Fruit fly (Drosophila melanogaster): ENCODE data around the gene Ugt36A1.

Ugt36A1 gene

DNA sequence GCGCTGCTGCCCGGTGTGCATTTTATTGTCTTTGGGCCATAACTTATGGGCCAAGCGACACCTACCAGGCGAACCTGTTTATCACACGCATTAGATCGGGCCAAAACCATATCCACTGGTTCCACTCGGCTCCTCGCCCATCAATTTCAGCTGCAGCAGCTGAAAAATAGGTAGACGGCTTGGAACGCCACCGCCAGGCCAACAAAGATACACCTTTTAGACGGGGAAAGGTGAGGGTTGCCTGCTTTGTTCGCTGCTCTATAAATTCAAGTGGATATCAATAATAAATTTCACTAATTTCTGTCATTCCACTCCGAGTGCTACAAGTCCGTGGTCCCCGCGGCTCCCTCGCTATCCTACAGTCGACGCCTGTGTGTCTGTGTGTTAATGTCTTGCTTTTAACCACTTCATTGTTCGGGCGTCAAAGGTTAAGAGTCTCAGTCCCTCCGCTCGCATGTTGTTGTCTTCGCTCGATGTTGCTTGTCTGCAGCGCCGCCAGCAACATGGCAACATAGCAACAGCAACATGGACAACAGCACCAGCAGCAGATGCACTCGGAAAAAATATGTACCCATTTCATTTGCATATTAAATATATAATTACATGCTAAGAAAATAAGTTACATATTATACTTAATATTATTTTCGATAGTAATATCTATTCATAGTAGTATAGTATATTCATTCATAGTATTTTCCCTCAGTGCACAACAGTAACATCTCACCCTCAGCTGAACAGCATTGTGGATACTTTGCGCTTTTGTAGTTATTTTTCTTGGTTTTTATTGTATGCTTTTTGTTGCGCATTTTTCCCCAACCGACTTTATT, 30.8 kb upstream of the Ugt36A1 start (continued):
- peak; percentile 21; the same call in 1 of the 2 replicates for TF ChIP-seq Lim3 (GFP tag; IDR thresholded peaks at IDR 0.05)
- TF ChIP-seq H15 (GFP tag; IDR thresholded peaks at IDR 0.05), result peak; percentile 78
- no peak for TF ChIP-seq CG4282 (GFP tag; optimal IDR thresholded peaks at IDR 0.05)
- TF ChIP-seq CG11398 (GFP tag; optimal IDR thresholded peaks at IDR 0.05), result no peak
- no peak for TF ChIP-seq Ets97D (GFP tag; optimal IDR thresholded peaks at IDR 0.05)
- peak; percentile 58 for TF ChIP-seq ind (GFP tag; optimal IDR thresholded peaks at IDR 0.05)
- peak; percentile 8 for TF ChIP-seq CG12071 (GFP tag; optimal IDR thresholded peaks at IDR 0.05)
- TF ChIP-seq grau (tag; optimal IDR thresholded peaks at IDR 0.05), result peak; percentile 86
- TF ChIP-seq CG3838 (GFP tag; optimal IDR thresholded peaks at IDR 0.05), result peak; percentile 39
- TF ChIP-seq ase (GFP tag; IDR thresholded peaks at IDR 0.05), result peak; percentile 60; the same call in 2 of the 3 replicates
- TF ChIP-seq CG9609 (GFP tag; optimal IDR thresholded peaks at IDR 0.05), result no peak
- peak; percentile 75 for TF ChIP-seq CG12942 (GFP tag; optimal IDR thresholded peaks at IDR 0.05)
- TF ChIP-seq HLH4C (GFP tag; IDR thresholded peaks at IDR 0.05; ENCODE audit: partially characterized antibody), result no peak
- peak; percentile 45 for TF ChIP-seq Dek (tag; optimal IDR thresholded peaks at IDR 0.05)

DNA sequence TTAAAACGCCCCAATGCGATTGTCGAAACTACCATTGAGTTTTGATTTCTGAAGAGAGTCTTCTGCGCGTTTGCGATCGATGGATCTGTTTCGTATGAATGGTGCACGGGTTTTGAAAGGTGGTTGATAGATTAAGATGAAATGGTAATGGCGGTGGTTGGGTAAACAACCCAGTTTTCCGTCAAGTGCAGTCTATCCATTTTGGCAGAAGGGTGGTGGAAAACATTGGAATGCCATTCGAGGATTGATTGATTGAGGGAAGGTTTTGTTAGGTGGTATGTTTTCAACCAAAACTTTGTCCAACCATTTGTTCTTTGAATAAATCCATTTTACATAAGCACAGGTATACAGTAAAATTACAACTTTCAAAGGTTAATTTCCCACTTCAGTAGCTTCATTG, 30.1 kb upstream of the Ugt36A1 start:
- peak; percentile 65 for TF ChIP-seq Nf-YC (tag; optimal IDR thresholded peaks at IDR 0.05)
- no peak for TF ChIP-seq NFAT (GFP tag; IDR thresholded peaks at IDR 0.05)
- TF ChIP-seq C15 (GFP tag; IDR thresholded peaks at IDR 0.05), result no peak
- peak; percentile 87 for TF ChIP-seq Nf-YB (GFP tag; optimal IDR thresholded peaks at IDR 0.05)
- TF ChIP-seq CG1529 (GFP tag; optimal IDR thresholded peaks at IDR 0.05), result no peak
- TF ChIP-seq seq (GFP tag; IDR thresholded peaks at IDR 0.05), result peak; percentile 7; the same call in 1 of the 2 replicates

DNA sequence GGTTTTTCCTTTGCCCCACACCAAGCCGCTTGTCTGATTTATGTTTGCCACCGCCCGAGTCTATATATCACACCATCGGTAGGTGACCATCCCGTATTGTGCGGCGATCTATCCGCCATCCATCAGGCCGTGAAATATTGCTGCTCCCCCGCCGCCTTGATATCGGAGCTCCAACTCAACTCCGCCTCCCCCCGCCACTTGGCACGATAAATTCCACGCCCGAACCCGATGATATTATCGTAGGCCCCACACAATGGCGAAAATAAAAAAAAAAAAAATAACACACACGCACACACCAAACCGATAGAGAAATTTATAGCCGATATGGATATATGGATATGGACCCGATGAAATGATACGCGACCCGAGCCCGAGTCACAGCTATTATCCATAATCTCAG, 28.1 kb upstream of the Ugt36A1 start:
- TF ChIP-seq sens (GFP tag), result peak; percentile 17
- no peak for TF ChIP-seq HmgZ (tag; optimal IDR thresholded peaks at IDR 0.05)
- no peak for TF ChIP-seq danr (GFP tag; IDR thresholded peaks at IDR 0.05)
- no peak for TF ChIP-seq CG16863 (GFP tag; optimal IDR thresholded peaks at IDR 0.05)
- no peak for TF ChIP-seq CG10321 (GFP tag; IDR thresholded peaks at IDR 0.05)
- TF ChIP-seq mld (GFP tag; IDR thresholded peaks at IDR 0.05; ENCODE audit: partially characterized antibody), result no peak
- no peak for TF ChIP-seq CG43689 (GFP tag; IDR thresholded peaks at IDR 0.05)
- no peak for TF ChIP-seq Ets65A (GFP tag)
- no peak for TF ChIP-seq NC2α (GFP tag; optimal IDR thresholded peaks at IDR 0.05)
- TF ChIP-seq Max (GFP tag; optimal IDR thresholded peaks at IDR 0.05), result no peak
- no peak for TF ChIP-seq cato (GFP tag; optimal IDR thresholded peaks at IDR 0.05; ENCODE audit: borderline replicate concordance)
- TF ChIP-seq CG11093 (GFP tag; IDR thresholded peaks at IDR 0.05), result no peak
- TF ChIP-seq slou (GFP tag; optimal IDR thresholded peaks at IDR 0.05), result no peak
- no peak for TF ChIP-seq tll (GFP tag; optimal IDR thresholded peaks at IDR 0.05)
- no peak for TF ChIP-seq CTCF (GFP tag; optimal IDR thresholded peaks at IDR 0.05)
- TF ChIP-seq ems (GFP tag; optimal IDR thresholded peaks at IDR 0.05), result no peak
- TF ChIP-seq grn (GFP tag; optimal IDR thresholded peaks at IDR 0.05), result peak; percentile 45
- no peak for TF ChIP-seq kah (GFP tag; optimal IDR thresholded peaks at IDR 0.05)
- peak; percentile 68 for TF ChIP-seq sd (tag; optimal IDR thresholded peaks at IDR 0.05)
- no peak for TF ChIP-seq CG10147 (GFP tag; optimal IDR thresholded peaks at IDR 0.05)
- no peak for TF ChIP-seq CG3838 (GFP tag; optimal IDR thresholded peaks at IDR 0.05)
- TF ChIP-seq Mes4 (GFP tag; optimal IDR thresholded peaks at IDR 0.05), result no peak
- TF ChIP-seq crol (GFP tag; IDR thresholded peaks at IDR 0.05), result peak; percentile 59; the same call in 1 of the 2 replicates
- TF ChIP-seq slp2 (GFP tag; optimal IDR thresholded peaks at IDR 0.05), result no peak
- no peak for TF ChIP-seq ind (GFP tag; optimal IDR thresholded peaks at IDR 0.05)
- TF ChIP-seq CG7556 (GFP tag; optimal IDR thresholded peaks at IDR 0.05), result no peak
- TF ChIP-seq CG30431 (GFP tag; optimal IDR thresholded peaks at IDR 0.05), result no peak
- TF ChIP-seq sob (GFP tag; IDR thresholded peaks at IDR 0.05), result 0 out of 2 replicates have a peak, but pooled peaks have one; percentile 18
- no peak for TF ChIP-seq CG10543 (GFP tag; optimal IDR thresholded peaks at IDR 0.05)
- TF ChIP-seq CG6854 (GFP tag; optimal IDR thresholded peaks at IDR 0.05), result no peak
- TF ChIP-seq sqz (GFP tag; optimal IDR thresholded peaks at IDR 0.05), result peak; percentile 26
